Fruit fly (Drosophila melanogaster) whole organism, wandering third instar larva: ENCODE measurements around the gene CG14868.

ENCODE experiments used
- Dfd ChIP-seq: fragments of >200 bp; optimal IDR thresholded peaks from 2 replicates; lab custom pipeline; 2017; ENCODE audit warnings: missing biosample characterization, missing genetic modification characterization
- Myc ChIP-seq: fragments of >200 bp; optimal IDR thresholded peaks from 2 replicates; lab custom pipeline; 2017
- N ChIP-seq: fragments of >200 bp; optimal IDR thresholded peaks from 2 replicates; lab custom pipeline; 2018; ENCODE audit warnings: missing biosample characterization, missing external identifiers, missing genetic modification characterization
- OdsH ChIP-seq: fragments of 200-800 bp; sonication (Bioruptor generic); optimal IDR thresholded peaks from 2 replicates; lab custom pipeline; 2016; ENCODE audit warnings: missing biosample characterization, mild to moderate bottlenecking, missing genetic modification characterization
- Rel ChIP-seq, 2 experiments: fragments of 200-800 bp; sonication (Bioruptor generic) in 1 of 2; optimal IDR thresholded peaks; 2 replicates in 1 of 2; 3 replicates in 1 of 2; lab custom pipeline; 2016 to 2019; ENCODE audit warnings: mild to moderate bottlenecking in 2 of 2, missing biosample characterization in 2 of 2, missing genetic modification characterization in 2 of 2, moderate library complexity in 1 of 2
- dl ChIP-seq, 2 experiments: fragments of 175-275, 200-275 bp in 1 of 2; fragments of 200-275 bp in 1 of 2; sonication (Bioruptor generic); optimal IDR thresholded peaks; lab custom pipeline; 2018; ENCODE audit warnings: mild to moderate bottlenecking in 2 of 2, missing biosample characterization in 2 of 2, missing genetic modification characterization in 2 of 2, moderate library complexity in 2 of 2; ENCODE audit not compliant: partially characterized antibody in 2 of 2, insufficient read depth in 1 of 2
- ey ChIP-seq: fragments of 200-800 bp; sonication (Bioruptor generic); optimal IDR thresholded peaks from 2 replicates; lab custom pipeline; 2016; ENCODE audit warnings: missing biosample characterization, missing genetic modification characterization
- h ChIP-seq: fragments of 200-800 bp; sonication (Bioruptor generic); optimal IDR thresholded peaks from 3 replicates; lab custom pipeline; 2016; ENCODE audit warnings: missing biosample characterization, mild to moderate bottlenecking, missing genetic modification characterization
- psq ChIP-seq: fragments of 200-800 bp; sonication (Bioruptor generic); optimal IDR thresholded peaks from 3 replicates; lab custom pipeline; 2017; ENCODE audit warnings: missing biosample characterization, mild to moderate bottlenecking, missing genetic modification characterization, moderate library complexity

DNA sequence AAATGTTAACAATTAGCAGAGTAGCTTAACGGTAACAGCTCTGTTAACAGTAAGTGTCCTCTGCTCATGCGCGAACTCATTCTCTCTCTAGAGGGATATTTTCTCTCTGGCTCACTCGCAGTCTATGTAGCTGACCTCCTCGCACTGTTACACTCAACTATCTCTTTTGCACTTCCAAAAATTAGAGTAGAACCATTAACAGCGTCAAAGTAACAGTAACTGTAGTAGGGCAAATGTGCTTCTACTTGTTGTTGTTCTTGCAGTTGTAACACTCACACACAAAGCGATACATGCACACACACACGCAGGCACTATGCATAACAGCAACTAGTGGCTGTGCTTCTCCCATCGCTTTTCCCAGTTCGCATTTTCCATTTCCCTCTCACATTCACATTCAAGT, 9.3 kb upstream of the CG14868 start:
- no peak for TF ChIP-seq ey
- TF ChIP-seq Myc (lab: Kevin White, UChicago): no peak
- TF ChIP-seq h (GFP tag; lab: Kevin White, UChicago): no peak
- no peak for TF ChIP-seq psq (GFP tag; lab: Kevin White, UChicago)
- no peak for TF ChIP-seq dl (GFP tag; optimal IDR thresholded peaks at IDR 0.05; lab: Kevin White, UChicago; ENCODE audit: insufficient read depth in 1 of 2, partially characterized antibody in 2 of 2)
- no peak for TF ChIP-seq OdsH
- no peak for TF ChIP-seq Dfd (GFP tag; lab: Kevin White, UChicago)
- TF ChIP-seq N (GFP tag; lab: Kevin White, UChicago): no peak
- TF ChIP-seq Rel (GFP tag; optimal IDR thresholded peaks at IDR 0.05; lab: Kevin White, UChicago): no peak
- no peak for TF ChIP-seq Rel (tag; optimal IDR thresholded peaks at IDR 0.05; lab: Kevin White, UChicago)
